Worm (Caenorhabditis elegans): ENCODE results near the gene srx-86.
A peak's percentile ranks its signal among the peaks of the same experiment; 100 is the strongest.

srx-86 gene

DNA sequence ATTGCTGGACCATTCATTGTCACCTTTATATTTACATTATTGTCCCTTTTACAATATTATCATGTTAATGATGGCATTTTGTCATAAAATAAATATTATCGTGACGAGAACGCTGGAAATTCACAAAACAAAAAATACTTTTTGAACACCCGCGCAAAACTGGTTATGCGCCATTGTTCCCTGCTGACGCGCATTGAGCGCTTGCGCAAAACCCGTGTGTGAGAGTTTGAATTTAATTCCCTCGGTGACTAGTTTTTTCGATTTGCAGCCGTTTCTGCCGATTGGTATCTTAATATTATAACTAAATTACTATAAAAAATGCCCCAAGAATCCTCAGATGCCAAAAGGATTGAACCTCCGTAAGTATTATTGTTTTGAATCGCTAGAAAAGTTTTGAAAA is 41.3 kb upstream of the srx-86 start, which contains the start of gene pafo-1 (continued):
- peak; percentile 95 for TF ChIP-seq dpl-1 (GFP tag; optimal IDR thresholded peaks at IDR 0.05)
- TF ChIP-seq pbrm-1 (GFP tag; IDR thresholded peaks at IDR 0.05) = peak; percentile 91
- no peak for TF ChIP-seq nfya-1 (tag; optimal IDR thresholded peaks at IDR 0.05; ENCODE audit: borderline replicate concordance, insufficient read depth)
- peak; percentile 74 for TF ChIP-seq F33H1.4 (GFP tag; IDR thresholded peaks at IDR 0.05)
- TF ChIP-seq ZK185.1 (tag; optimal IDR thresholded peaks at IDR 0.05; ENCODE audit: poor library complexity, severe bottlenecking) = peak; percentile 88
- TF ChIP-seq madf-6 (GFP tag; IDR thresholded peaks at IDR 0.05) = peak; percentile 81
- no peak for TF ChIP-seq nhr-27 (tag; optimal IDR thresholded peaks at IDR 0.05)
- TF ChIP-seq athp-1 (tag; optimal IDR thresholded peaks at IDR 0.05) = peak; percentile 21
- TF ChIP-seq hrde-1 (tag; optimal IDR thresholded peaks at IDR 0.05; ENCODE audit: borderline replicate concordance) = peak; percentile 57
- TF ChIP-seq snpc-1.3 (tag; optimal IDR thresholded peaks at IDR 0.05; ENCODE audit: insufficient read depth) = peak; percentile 40
- peak; percentile 7 for TF ChIP-seq chd-7 (tag; optimal IDR thresholded peaks at IDR 0.05)
- no peak for TF ChIP-seq ceh-40 (GFP tag; IDR thresholded peaks at IDR 0.05)
- TF ChIP-seq nhr-179 (tag; optimal IDR thresholded peaks at IDR 0.05) = no peak
- TF ChIP-seq let-526 (GFP tag; IDR thresholded peaks at IDR 0.05) = peak; percentile 64; the same call in 1 of the 2 replicates
- TF ChIP-seq lin-26 (GFP tag; IDR thresholded peaks at IDR 0.05) = no peak
- peak; percentile 30 for TF ChIP-seq F23B12.7 (tag; optimal IDR thresholded peaks at IDR 0.05; ENCODE audit: insufficient read depth)
- peak; percentile 90 for TF ChIP-seq efl-1 (GFP tag; optimal IDR thresholded peaks at IDR 0.05)
- peak; percentile 89 for TF ChIP-seq attf-5 (GFP tag; optimal IDR thresholded peaks at IDR 0.05)
- TF ChIP-seq Y53G8AR.9 (GFP tag; conservative IDR thresholded peaks at IDR 0.05) = peak; percentile 91
- TF ChIP-seq ztf-3 (GFP tag; optimal IDR thresholded peaks at IDR 0.05) = no peak
- no peak for TF ChIP-seq T26A5.8 (tag; optimal IDR thresholded peaks at IDR 0.05)
- TF ChIP-seq repo-1 (tag; optimal IDR thresholded peaks at IDR 0.05) = peak; percentile 85
- 0 out of 2 replicates have a peak, but pooled peaks have one; percentile 12 for TF ChIP-seq Y67H2A.10 (GFP tag; conservative IDR thresholded peaks at IDR 0.05)
- TF ChIP-seq let-607 (tag; optimal IDR thresholded peaks at IDR 0.05) = peak in 1 of 2 experiments; percentile 16
- peak; percentile 72 for TF ChIP-seq hmg-20 (GFP tag; IDR thresholded peaks at IDR 0.05)
- no peak for TF ChIP-seq nfya-2 (GFP tag; IDR thresholded peaks at IDR 0.05)
- no peak for TF ChIP-seq rec-8 (tag; optimal IDR thresholded peaks at IDR 0.05)
- peak; percentile 45 for TF ChIP-seq F22D6.2 (tag; optimal IDR thresholded peaks at IDR 0.05)
- peak; percentile 95 for TF ChIP-seq dox-1 (GFP tag; IDR thresholded peaks at IDR 0.05)
- peak; percentile 84 for TF ChIP-seq K11D2.4 (GFP tag; IDR thresholded peaks at IDR 0.05)
- peak; percentile 56 for TF ChIP-seq him-1 (tag; optimal IDR thresholded peaks at IDR 0.05)
- TF ChIP-seq unc-130 (GFP tag; optimal IDR thresholded peaks at IDR 0.05) = peak; percentile 57
- TF ChIP-seq xnd-1 (tag; optimal IDR thresholded peaks at IDR 0.05) = peak; percentile 65
- peak; percentile 10 for TF ChIP-seq F10E7.11 (tag; optimal IDR thresholded peaks at IDR 0.05)
- TF ChIP-seq B0261.1 (tag; optimal IDR thresholded peaks at IDR 0.05) = peak; percentile 14
- TF ChIP-seq F37B4.10 (GFP tag; IDR thresholded peaks at IDR 0.05) = no peak
- TF ChIP-seq nfyb-1 (GFP tag; IDR thresholded peaks at IDR 0.05) = peak; percentile 93
- TF ChIP-seq ceh-100 (GFP tag; IDR thresholded peaks at IDR 0.05) = peak; percentile 84
- peak; percentile 62; the same call in 1 of the 2 replicates for TF ChIP-seq attf-3 (GFP tag; conservative IDR thresholded peaks at IDR 0.05)
- TF ChIP-seq B0336.3 (GFP tag; IDR thresholded peaks at IDR 0.05) = peak; percentile 92
- peak; percentile 35 for TF ChIP-seq B0035.1 (tag; optimal IDR thresholded peaks at IDR 0.05)
- no peak for TF ChIP-seq B0019.2 (GFP tag; conservative IDR thresholded peaks at IDR 0.05)
- peak; percentile 72 for TF ChIP-seq lsl-1 (GFP tag; optimal IDR thresholded peaks at IDR 0.05)
- 0 out of 2 replicates have a peak, but pooled peaks have one; percentile 58 for TF ChIP-seq ztf-25 (GFP tag; IDR thresholded peaks at IDR 0.05)
- no peak for TF ChIP-seq nhr-120 (GFP tag; IDR thresholded peaks at IDR 0.05)
- no peak for TF ChIP-seq aptf-2 (GFP tag; conservative IDR thresholded peaks at IDR 0.05)
